Fruit fly (Drosophila melanogaster): ENCODE measurements around the gene CG33290.

The CG33290 gene

dm6 chr3L:21515823-21516715 lies 26.1 kb upstream of the CG33290 start, which contains the start of the genes SAK and Cdk12 (continued):
- TF ChIP-seq CG3065 (GFP tag; optimal IDR thresholded peaks at IDR 0.05) (peak; percentile 58), CG31365 (tag; optimal IDR thresholded peaks at IDR 0.05) (peak; percentile 22), CG6272 (GFP tag; IDR thresholded peaks at IDR 0.05) (peak; percentile 81), CG9215 (GFP tag; IDR thresholded peaks at IDR 0.05) (peak; percentile 97), tio (GFP tag; optimal IDR thresholded peaks at IDR 0.05) (peak; percentile 88), insv (GFP tag; optimal IDR thresholded peaks at IDR 0.05) (peak in 1 of 2 experiments; percentile 71), ato (GFP tag; IDR thresholded peaks at IDR 0.05; ENCODE audit: partially characterized antibody) (no peak), CG12071 (GFP tag; optimal IDR thresholded peaks at IDR 0.05) (no peak), Nf-YC (tag; optimal IDR thresholded peaks at IDR 0.05) (peak; percentile 83), CG31388 (GFP tag; optimal IDR thresholded peaks at IDR 0.05) (peak; percentile 76), Dref (GFP tag; IDR thresholded peaks at IDR 0.05) (peak; percentile 50), chif (GFP tag; optimal IDR thresholded peaks at IDR 0.05) (peak in 1 of 2 experiments; percentile 57), gsb-n (tag; optimal IDR thresholded peaks at IDR 0.05) (peak; percentile 82), CG15601 (tag; optimal IDR thresholded peaks at IDR 0.05) (peak; percentile 82), ab (GFP tag; optimal IDR thresholded peaks at IDR 0.05) (peak; percentile 74), stwl (tag; optimal IDR thresholded peaks at IDR 0.05) (peak; percentile 93), bab2 (GFP tag; optimal IDR thresholded peaks at IDR 0.05) (peak; percentile 58), CG9817 (tag; optimal IDR thresholded peaks at IDR 0.05) (peak; percentile 86), NC2β (GFP tag; optimal IDR thresholded peaks at IDR 0.05) (no peak), CG4424 (GFP tag; optimal IDR thresholded peaks at IDR 0.05) (peak; percentile 85), Doc3 (GFP tag; IDR thresholded peaks at IDR 0.05; ENCODE audit: partially characterized antibody) (peak; percentile 18; the same call in 1 of the 3 replicates), crp (GFP tag; optimal IDR thresholded peaks at IDR 0.05) (peak in 1 of 2 experiments; percentile 33), Ets65A (GFP tag) (peak; percentile 98), dati (GFP tag; IDR thresholded peaks at IDR 0.05) (peak; percentile 45; the same call in 1 of the 2 replicates), fd64A (GFP tag; optimal IDR thresholded peaks at IDR 0.05) (peak; percentile 16), cad (GFP tag; optimal IDR thresholded peaks at IDR 0.05) (no peak), ems (GFP tag; optimal IDR thresholded peaks at IDR 0.05) (peak; percentile 12), twi (tag; optimal IDR thresholded peaks at IDR 0.05) (peak; percentile 71), Lhr (GFP tag; optimal IDR thresholded peaks at IDR 0.05) (peak; percentile 65), Sox102F (GFP tag; optimal IDR thresholded peaks at IDR 0.05) (peak; percentile 79), Ptx1 (GFP tag; IDR thresholded peaks at IDR 0.05) (peak; percentile 88), CG10654 (GFP tag; optimal IDR thresholded peaks at IDR 0.05) (peak; percentile 64), pros (GFP tag; optimal IDR thresholded peaks at IDR 0.05) (no peak), Dip3 (GFP tag; optimal IDR thresholded peaks at IDR 0.05) (peak; percentile 71), CG14050 (GFP tag; IDR thresholded peaks at IDR 0.05) (peak; percentile 54), CG32767 (GFP tag; IDR thresholded peaks at IDR 0.05) (peak; percentile 53), pb (GFP tag; optimal IDR thresholded peaks at IDR 0.05) (peak; percentile 16), NC2α (GFP tag; optimal IDR thresholded peaks at IDR 0.05) (no peak), Dfd (GFP tag; optimal IDR thresholded peaks at IDR 0.05) (peak in 1 of 2 experiments; percentile 49), CG4328 (GFP tag; optimal IDR thresholded peaks at IDR 0.05) (peak; percentile 87), CG2875 (GFP tag; optimal IDR thresholded peaks at IDR 0.05) (peak; percentile 63), CG3163 (GFP tag; optimal IDR thresholded peaks at IDR 0.05) (peak; percentile 23), CG43689 (GFP tag; IDR thresholded peaks at IDR 0.05) (0 out of 2 replicates have a peak, but pooled peaks have one; percentile 34), Atf-2 (GFP tag; optimal IDR thresholded peaks at IDR 0.05) (peak; percentile 24), az2 (GFP tag; optimal IDR thresholded peaks at IDR 0.05) (peak; percentile 86), D19A (tag; optimal IDR thresholded peaks at IDR 0.05) (peak; percentile 77), CG9876 (GFP tag; optimal IDR thresholded peaks at IDR 0.05) (peak; percentile 60), sna (GFP tag; IDR thresholded peaks at IDR 0.05; ENCODE audit: partially characterized antibody) (0 out of 2 replicates have a peak, but pooled peaks have one; percentile 15), Drgx (GFP tag; IDR thresholded peaks at IDR 0.05) (peak; percentile 55)

All from whole organism, embryonic.